Worm (Caenorhabditis elegans): ENCODE results near the gene C44C1.1.

Gene C44C1.1

DNA sequence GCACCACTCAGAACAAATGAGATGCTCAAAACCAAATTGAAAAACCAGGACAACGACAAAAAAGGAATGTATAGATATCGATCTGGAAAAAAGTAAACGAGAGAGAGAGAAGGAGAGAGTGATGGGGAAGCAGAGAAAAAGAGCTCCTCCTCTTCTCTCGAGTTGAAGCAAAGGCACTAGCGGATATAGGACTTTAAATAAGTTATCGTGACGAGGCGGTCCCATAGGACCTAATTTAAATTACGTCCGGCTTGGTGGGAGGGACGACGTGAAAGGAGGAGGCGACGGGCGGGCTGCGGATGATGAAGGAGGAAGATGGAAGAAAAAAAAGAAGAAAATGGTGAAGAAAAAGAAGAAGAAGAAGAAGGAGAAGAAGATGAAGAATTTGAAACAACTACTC, 38.0 kb downstream of the C44C1.1 start:
- TF ChIP-seq unc-62 (GFP tag; optimal IDR thresholded peaks at IDR 0.05): no peak

DNA sequence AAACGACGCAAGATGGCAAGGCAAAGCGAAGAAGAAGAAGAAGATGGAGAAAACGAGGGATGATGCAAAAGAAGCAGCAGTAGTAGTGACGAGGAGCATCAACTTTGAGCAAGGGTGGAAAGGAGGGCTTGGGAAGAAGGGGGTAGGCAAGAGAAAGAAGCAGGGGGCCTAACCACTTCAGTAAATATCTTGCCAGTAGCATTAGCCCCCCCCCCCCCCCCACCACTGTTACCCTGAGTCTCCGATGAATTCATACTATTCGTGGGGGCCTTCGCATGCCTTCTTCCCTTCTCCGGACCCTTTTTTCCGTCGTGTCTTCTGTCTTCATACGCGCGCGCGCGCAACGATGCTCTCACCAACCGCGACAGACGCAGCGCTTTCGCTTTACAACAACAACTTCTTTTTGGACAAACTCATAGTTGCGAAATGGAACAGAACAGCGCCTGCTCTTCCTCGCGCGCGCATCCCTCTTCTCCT, 41.3 kb downstream of the C44C1.1 start:
- TF ChIP-seq unc-62 (GFP tag; optimal IDR thresholded peaks at IDR 0.05): no peak

DNA sequence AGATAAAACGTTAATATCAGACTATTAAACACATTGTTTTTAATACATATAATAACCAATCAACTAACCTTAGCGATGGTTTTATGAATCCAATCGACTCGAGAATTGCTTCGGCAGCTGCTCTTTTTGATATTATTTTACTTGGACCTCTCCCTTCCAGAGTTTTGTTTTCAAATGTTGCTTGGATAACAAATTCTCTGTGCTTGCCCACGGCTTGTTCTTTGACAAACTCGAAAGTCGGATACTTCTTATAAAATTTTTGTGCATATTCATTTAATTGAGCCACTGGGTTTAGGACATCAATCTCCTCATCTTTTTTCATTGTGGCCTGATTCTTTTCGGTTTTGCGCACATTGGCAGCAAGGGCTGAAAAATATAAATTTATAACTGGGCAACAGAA, 44.4 kb downstream of the C44C1.1 start, which contains the start of gene F55A4.3:
TSS of gene F55A4.3 (minus strand) at position 101 of the 400 bp plus-strand sequence.
- TF ChIP-seq unc-62 (GFP tag; optimal IDR thresholded peaks at IDR 0.05): no peak

DNA sequence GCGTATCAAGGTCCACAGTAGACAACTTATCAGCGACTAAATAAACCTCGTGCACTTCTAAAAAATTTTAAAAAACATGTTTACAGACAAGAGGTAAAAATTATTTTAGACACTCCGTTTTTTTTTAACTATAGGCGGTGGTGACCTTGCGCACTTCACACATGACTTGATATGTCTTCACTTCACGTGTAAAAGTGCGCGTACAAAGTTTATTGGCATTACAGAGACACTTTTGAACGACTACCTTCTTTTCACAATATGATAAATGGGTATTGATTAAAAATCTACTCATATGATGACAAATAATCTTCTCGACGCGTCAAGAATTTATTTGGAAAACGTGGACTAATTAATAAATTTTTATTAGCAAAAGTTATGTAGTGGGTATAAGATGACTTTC, 46.1 kb downstream of the C44C1.1 start:
- no peak for TF ChIP-seq unc-62 (GFP tag; optimal IDR thresholded peaks at IDR 0.05)

DNA sequence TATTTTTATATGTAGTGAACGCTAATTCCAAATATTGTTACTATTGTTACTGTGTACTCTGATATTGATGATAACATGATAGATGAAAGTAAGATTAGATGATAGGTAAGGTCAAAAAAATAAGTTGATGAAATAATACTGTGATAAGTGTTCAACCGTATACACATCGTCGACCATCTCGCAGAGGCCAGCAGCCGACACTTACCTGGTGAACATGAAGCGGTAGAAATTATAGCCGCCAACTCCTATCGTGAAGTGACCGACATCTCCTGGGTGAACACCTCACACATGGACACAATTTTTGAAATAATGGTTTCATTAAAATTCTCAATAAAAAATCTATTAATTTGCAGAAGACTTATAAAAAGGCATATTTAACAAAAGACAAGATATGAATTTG, 46.8 kb downstream of the C44C1.1 start:
- no peak for TF ChIP-seq unc-62 (GFP tag; optimal IDR thresholded peaks at IDR 0.05)

DNA sequence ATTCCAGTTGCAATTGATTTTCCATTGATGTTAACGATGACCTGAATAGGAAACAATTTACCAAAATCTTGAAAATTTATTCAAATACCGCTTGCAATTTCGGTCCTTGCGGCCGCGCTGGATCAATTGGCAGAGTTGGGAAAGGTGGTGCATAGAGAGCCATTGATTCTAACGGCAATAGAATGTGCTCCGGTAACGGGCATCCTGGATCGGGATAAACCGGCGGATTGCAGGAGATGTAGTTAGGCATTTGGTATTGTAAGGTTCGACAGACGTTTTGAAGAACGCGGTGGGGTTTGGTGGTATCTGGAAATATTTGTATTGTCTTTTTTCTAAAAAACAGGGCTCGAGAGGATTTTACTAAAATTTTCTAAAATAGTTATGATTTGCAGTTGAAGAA, 50.3 kb downstream of the C44C1.1 start:
- TF ChIP-seq unc-62 (GFP tag; optimal IDR thresholded peaks at IDR 0.05): no peak

Data from whole organism, dauer.